Fruit fly (Drosophila melanogaster): ENCODE data around the gene CG15576.

Gene CG15576

dm6 chrX:4202235-4202794 is 50.3 kb downstream of the CG15576 start:
- TF ChIP-seq Pif1A (GFP tag; optimal IDR thresholded peaks at IDR 0.05) (no peak), D1 (tag; optimal IDR thresholded peaks at IDR 0.05) (no peak), CG10348 (GFP tag; IDR thresholded peaks at IDR 0.05) (no peak), CG13204 (GFP tag; optimal IDR thresholded peaks at IDR 0.05) (no peak), CG17806 (tag; optimal IDR thresholded peaks at IDR 0.05) (no peak), CG4496 (GFP tag; IDR thresholded peaks at IDR 0.05) (no peak), EcR (GFP tag; optimal IDR thresholded peaks at IDR 0.05) (no peak), rn (GFP tag; IDR thresholded peaks at IDR 0.05) (no peak)
